Worm (Caenorhabditis elegans) whole organism, late embryonic: Measurements from ENCODE around the gene sra-27.
A peak's percentile ranks its signal among the peaks of the same experiment; 100 is the strongest.

Source experiments
- Y22D7AL.16 ChIP-seq: sonication (generic microtip); optimal IDR thresholded peaks from 2 replicates; lab custom pipeline; 2016; ENCODE audit warnings: missing genetic modification characterization, missing compliant biosample characterization
- ceh-18 ChIP-seq: sonication (generic microtip); optimal IDR thresholded peaks from 2 replicates; lab custom pipeline; 2016; ENCODE audit warnings: missing genetic modification characterization, missing compliant biosample characterization
- ceh-2 ChIP-seq: sonication (generic microtip); optimal IDR thresholded peaks from 2 replicates; lab custom pipeline; 2016; ENCODE audit warnings: missing genotype, missing genetic modification characterization, missing compliant biosample characterization
- ceh-22 ChIP-seq: sonication (generic microtip); optimal IDR thresholded peaks from 2 replicates; lab custom pipeline; 2017; ENCODE audit warnings: missing biosample characterization, missing genetic modification characterization
- ceh-45 ChIP-seq: fragments of 200-800 bp; sonication (Bioruptor generic); IDR thresholded peaks from 2 replicates; pipeline ENCODE4 v1.3.6; 2022; ENCODE audit warnings: missing genetic modification reagents, missing genetic modification characterization, missing compliant biosample characterization
- hlh-30 ChIP-seq: sonication (generic microtip); optimal IDR thresholded peaks from 2 replicates; lab custom pipeline; 2017; ENCODE audit warnings: antibody characterized with exemption, missing genetic modification characterization, missing compliant biosample characterization; ENCODE audit not compliant: insufficient read depth
- lim-6 ChIP-seq: sonication (generic microtip); optimal IDR thresholded peaks from 2 replicates; lab custom pipeline; 2016; ENCODE audit warnings: missing genetic modification characterization, missing compliant biosample characterization
- nhr-11 ChIP-seq: fragments of 150-350 bp; optimal IDR thresholded peaks from 2 replicates; lab custom pipeline; 2014; ENCODE audit warnings: missing biosample characterization, missing genetic modification characterization
- pqm-1 ChIP-seq: sonication (generic microtip); optimal IDR thresholded peaks from 2 replicates; lab custom pipeline; 2016; ENCODE audit warnings: missing genetic modification characterization, missing compliant biosample characterization
- pros-1 ChIP-seq: fragments of 150-350 bp; optimal IDR thresholded peaks from 2 replicates; lab custom pipeline; 2014; ENCODE audit warnings: missing biosample characterization, missing genetic modification reagents, missing genetic modification characterization
- rnt-1 ChIP-seq: sonication (generic microtip); optimal IDR thresholded peaks from 2 replicates; lab custom pipeline; 2016; ENCODE audit warnings: missing genetic modification characterization, missing compliant biosample characterization
- sox-4 ChIP-seq: sonication (generic microtip); optimal IDR thresholded peaks from 2 replicates; lab custom pipeline; 2017; ENCODE audit warnings: mild to moderate bottlenecking, missing genetic modification characterization, inconsistent platforms, missing compliant biosample characterization

- TF ChIP-seq ceh-22 (no peak), ceh-18 (tag; lab: Kevin White, UChicago) (no peak), ceh-2 (tag; lab: Kevin White, UChicago) (no peak), Y22D7AL.16 (tag; lab: Kevin White, UChicago) (no peak), sox-4 (tag; lab: Kevin White, UChicago) (no peak), pqm-1 (tag; lab: Kevin White, UChicago) (no peak), lim-6 (no peak), pros-1 (tag; lab: Kevin White, UChicago) (no peak), ceh-45 (GFP tag; lab: Robert Waterston, UW) (no peak), nhr-11 (tag; lab: Kevin White, UChicago) (no peak), hlh-30 (tag; lab: Kevin White, UChicago) (no peak), rnt-1 (peak; percentile 18)
Observed at ce11 chrII:6522622-6523254, 46.1 kb upstream of the sra-27 start.
